Worm (Caenorhabditis elegans) whole organism, L4 larva: ENCODE results near the gene sav-1.

ENCODE experiments used
- ces-1 ChIP-seq: fragments of 150-350 bp; sonication (generic microtip); optimal IDR thresholded peaks from 4 replicates; lab custom pipeline; 2014; ENCODE audit warnings: missing biosample characterization, missing genetic modification reagents, missing genetic modification characterization
- egl-27 ChIP-seq: sonication (generic microtip); optimal IDR thresholded peaks from 3 replicates; lab custom pipeline; 2017; ENCODE audit warnings: missing biosample characterization, missing genetic modification reagents, missing genetic modification characterization
- fkh-10 ChIP-seq: fragments of 150-350 bp; optimal IDR thresholded peaks from 2 replicates; lab custom pipeline; 2014; ENCODE audit warnings: missing biosample characterization, missing genetic modification reagents, missing genetic modification characterization
- lim-7 ChIP-seq: fragments of 200-800 bp; sonication (Bioruptor generic); IDR thresholded peaks from 2 replicates; pipeline ENCODE4 v1.3.6; 2022; ENCODE audit warnings: missing genetic modification characterization, missing compliant biosample characterization
- nhr-102 ChIP-seq: sonication (generic microtip); optimal IDR thresholded peaks from 2 replicates; lab custom pipeline; 2016; ENCODE audit warnings: mild to moderate bottlenecking, missing genetic modification characterization, moderate library complexity, missing compliant biosample characterization
- nhr-11 ChIP-seq: fragments of 150-350 bp; optimal IDR thresholded peaks from 2 replicates; lab custom pipeline; 2014; ENCODE audit warnings: missing biosample characterization, missing genetic modification characterization
- pha-4 ChIP-seq, 2 experiments: fragments of 150-350 bp in 1 of 2; fragments of 200-800 bp in 1 of 2; sonication (Bioruptor generic) in 1 of 2; IDR thresholded peaks in 1 of 2; optimal IDR thresholded peaks in 1 of 2; 2 replicates each; pipeline versions ENCODE4 v1.3.6 to Lab custom; 2014 to 2022; ENCODE audit warnings: missing genetic modification characterization in 2 of 2, missing genetic modification reagents in 2 of 2, missing biosample characterization in 1 of 2, missing compliant biosample characterization in 1 of 2
- pqm-1 ChIP-seq: sonication (generic microtip); optimal IDR thresholded peaks from 2 replicates; lab custom pipeline; 2017; ENCODE audit warnings: missing biosample characterization, missing genetic modification characterization
- set-16 ChIP-seq: fragments of 200-800 bp; sonication (Bioruptor generic); IDR thresholded peaks from 2 replicates; pipeline ENCODE4 v1.3.6; 2022; ENCODE audit warnings: missing genetic modification reagents, missing genetic modification characterization, missing compliant biosample characterization
- skn-1 ChIP-seq: fragments of 150-350 bp; optimal IDR thresholded peaks from 2 replicates; lab custom pipeline; 2014; ENCODE audit warnings: missing biosample characterization, missing genetic modification characterization
- snpc-4 ChIP-seq: fragments of 150-350 bp; optimal IDR thresholded peaks from 2 replicates; lab custom pipeline; 2014; ENCODE audit warnings: missing biosample characterization, missing genetic modification characterization
- unc-130 ChIP-seq: sonication (generic microtip); optimal IDR thresholded peaks from 2 replicates; lab custom pipeline; 2016; ENCODE audit warnings: missing genetic modification reagents, missing genetic modification characterization, missing compliant biosample characterization
- unc-39 ChIP-seq: sonication (generic microtip); optimal IDR thresholded peaks from 2 replicates; lab custom pipeline; 2017; ENCODE audit warnings: missing biosample characterization, missing genetic modification characterization
- zip-2 ChIP-seq: fragments of 150-350 bp; optimal IDR thresholded peaks from 2 replicates; lab custom pipeline; 2014; ENCODE audit warnings: missing biosample characterization, missing genetic modification characterization

ce11 chrX:2241147-2241798 is 45.7 kb downstream of the sav-1 start:
- no peak for TF ChIP-seq unc-39 (tag; lab: Kevin White, UChicago)
- no peak for TF ChIP-seq unc-130 (GFP tag; lab: Kevin White, UChicago)
- no peak for TF ChIP-seq pqm-1 (tag; lab: Kevin White, UChicago)
- TF ChIP-seq fkh-10 (GFP tag; lab: Kevin White, UChicago), result no peak
- TF ChIP-seq nhr-11 (tag; lab: Kevin White, UChicago), result no peak
- TF ChIP-seq set-16 (GFP tag; lab: Robert Waterston, UW), result no peak
- TF ChIP-seq skn-1 (tag; lab: Kevin White, UChicago), result no peak
- TF ChIP-seq ces-1, result no peak
- TF ChIP-seq snpc-4 (tag; lab: Kevin White, UChicago), result no peak
- no peak for TF ChIP-seq egl-27
- TF ChIP-seq nhr-102 (tag; lab: Kevin White, UChicago), result no peak
- no peak for TF ChIP-seq pha-4 (GFP tag; IDR thresholded peaks at IDR 0.05; lab: Robert Waterston, UW)
- TF ChIP-seq pha-4 (tag; optimal IDR thresholded peaks at IDR 0.05; lab: Kevin White, UChicago), result no peak
- TF ChIP-seq zip-2, result no peak
- TF ChIP-seq lim-7 (GFP tag; lab: Robert Waterston, UW), result no peak
